Fruit fly (Drosophila melanogaster): Measurements from ENCODE around the gene CG5937.

DNA sequence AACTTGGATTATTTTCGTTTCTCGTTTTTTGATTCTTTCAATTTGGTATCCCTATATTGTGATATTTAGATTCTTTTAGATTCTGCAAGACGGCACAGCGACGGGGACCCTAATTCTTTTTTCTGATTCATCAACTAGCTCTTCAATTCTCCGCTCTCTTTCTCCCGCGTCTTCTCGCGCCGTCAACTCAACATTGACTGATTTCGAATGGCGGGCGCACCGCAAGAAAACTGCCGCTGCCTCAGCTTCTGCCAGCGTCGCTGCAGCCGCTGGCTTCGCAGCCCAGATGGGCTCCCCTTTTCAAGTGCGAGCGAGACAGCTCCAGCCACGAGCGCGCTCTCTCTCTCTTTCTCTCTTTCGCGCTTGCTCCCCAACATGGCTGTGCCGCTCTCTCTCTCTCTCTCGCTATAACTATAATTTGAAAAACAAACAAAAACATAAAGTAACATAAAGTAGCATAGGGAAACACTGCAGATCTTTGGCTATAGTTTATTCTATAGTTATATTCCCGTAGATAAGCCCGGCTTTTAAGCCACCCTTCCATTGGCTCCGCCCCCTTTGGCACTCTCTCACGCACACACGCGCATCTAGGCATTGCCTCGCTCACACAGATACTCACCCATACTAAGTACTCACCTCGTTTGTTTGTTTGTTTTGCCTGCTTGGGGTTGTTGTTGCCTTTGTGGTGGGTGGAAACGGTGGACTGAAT is 26.7 kb upstream of the CG5937 start, which contains the start of gene mab-21:
- TF ChIP-seq h (optimal IDR thresholded peaks at IDR 0.05) (no peak), ttk (optimal IDR thresholded peaks at IDR 0.05) (no peak)

All from Kc167 (cell line).